Worm (Caenorhabditis elegans): ENCODE measurements around the gene F55C12.4.

DNA sequence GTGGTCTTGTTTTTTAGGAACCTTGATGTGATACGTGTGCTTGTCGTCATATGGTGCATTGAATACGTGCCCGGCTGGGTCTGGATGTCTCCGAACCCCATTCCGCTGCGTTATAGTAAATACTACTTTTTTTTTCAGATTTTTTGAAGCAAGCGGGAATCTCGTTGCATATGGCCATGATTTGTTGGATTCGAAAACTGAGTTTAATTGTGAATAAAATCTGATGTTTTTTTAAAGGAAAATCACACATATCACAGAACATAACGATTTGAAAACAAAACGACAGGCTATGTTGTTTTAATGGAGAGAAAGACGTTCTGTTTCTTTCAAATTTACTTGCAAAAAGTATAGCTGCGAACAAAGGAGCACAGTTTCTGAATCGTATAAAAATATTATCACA is 12.8 kb downstream of the F55C12.4 start, which contains the start of the genes ZK1248.17 and H41C03.3:
- no peak for TF ChIP-seq nhr-28 (tag; optimal IDR thresholded peaks at IDR 0.05)
- no peak for TF ChIP-seq pha-4 (tag; optimal IDR thresholded peaks at IDR 0.05)
